Fruit fly (Drosophila melanogaster) whole organism, embryonic: ENCODE measurements around the gene CG16734.
A peak's percentile ranks its signal among the peaks of the same experiment; 100 is the strongest.

Experiments used
- Aef1 ChIP-seq: fragments of 200-800 bp; sonication (Bioruptor generic); IDR thresholded peaks from 3 replicates; pipeline ENCODE4 v1.3.6; 2022; ENCODE audit warnings: missing biosample characterization, missing genetic modification characterization
- B-H1 ChIP-seq: fragments of 200-800 bp; sonication (Bioruptor generic); IDR thresholded peaks from 3 replicates; pipeline ENCODE4 v1.3.6; 2022; ENCODE audit warnings: missing biosample characterization, missing genetic modification characterization
- B-H2 ChIP-seq: fragments of 200-800 bp; sonication (Bioruptor generic); optimal IDR thresholded peaks from 2 replicates; lab custom pipeline; 2018; ENCODE audit warnings: missing biosample characterization, mild to moderate bottlenecking, missing genetic modification characterization
- Bdp1 ChIP-seq: fragments of 200-800 bp; sonication (Bioruptor generic); optimal IDR thresholded peaks from 3 replicates; lab custom pipeline; 2016; ENCODE audit warnings: missing biosample characterization, missing genetic modification characterization
- Bteb2 ChIP-seq: fragments of 200-800 bp; sonication (Bioruptor generic); optimal IDR thresholded peaks from 2 replicates; lab custom pipeline; 2016; ENCODE audit warnings: missing biosample characterization, missing genetic modification characterization
- CG11560 ChIP-seq: fragments of 200-800 bp; sonication (Bioruptor generic); IDR thresholded peaks from 3 replicates; pipeline ENCODE4 v1.3.6; 2022; ENCODE audit warnings: missing biosample characterization, missing genetic modification characterization
- CG12071 ChIP-seq: fragments of 200-800 bp; sonication (Bioruptor generic); optimal IDR thresholded peaks from 3 replicates; lab custom pipeline; 2018; ENCODE audit warnings: missing biosample characterization, mild to moderate bottlenecking, missing genetic modification characterization
- CG12104 ChIP-seq: fragments of 200-800 bp; sonication (Bioruptor generic); optimal IDR thresholded peaks from 3 replicates; lab custom pipeline; 2016; ENCODE audit warnings: missing biosample characterization, missing genetic modification characterization
- CG12219 ChIP-seq: fragments of 200-800 bp; sonication (Bioruptor generic); optimal IDR thresholded peaks from 3 replicates; lab custom pipeline; 2018; ENCODE audit warnings: missing biosample characterization, mild to moderate bottlenecking, missing genetic modification characterization
- CG13287 ChIP-seq: fragments of 200-800 bp; sonication (Bioruptor generic); IDR thresholded peaks from 2 replicates; pipeline ENCODE4 v1.3.6; 2022; ENCODE audit warnings: missing biosample characterization, missing genetic modification characterization; ENCODE audit not compliant: partially characterized antibody
- CG14014 ChIP-seq: fragments of 200-800 bp; sonication (Bioruptor generic); IDR thresholded peaks from 2 replicates; pipeline ENCODE4 v1.3.6; 2022; ENCODE audit warnings: missing biosample characterization, missing genetic modification characterization
- CG14667 ChIP-seq: fragments of 200-800 bp; sonication (Bioruptor generic); IDR thresholded peaks from 2 replicates; pipeline ENCODE4 v1.3.6; 2022; ENCODE audit warnings: missing biosample characterization, missing genetic modification characterization
- CG14710 ChIP-seq: fragments of 200-800 bp; sonication (Bioruptor generic); optimal IDR thresholded peaks from 3 replicates; lab custom pipeline; 2019; ENCODE audit warnings: missing biosample characterization, mild to moderate bottlenecking, missing genetic modification characterization, moderate library complexity
- CG14860 ChIP-seq: fragments of 200-800 bp; sonication (Bioruptor generic); IDR thresholded peaks from 3 replicates; pipeline ENCODE4 v1.3.6; 2022; ENCODE audit warnings: missing biosample characterization, missing genetic modification characterization; ENCODE audit not compliant: partially characterized antibody
- CG14965 ChIP-seq: fragments of 200-800 bp; sonication (Bioruptor generic); optimal IDR thresholded peaks from 2 replicates; lab custom pipeline; 2016; ENCODE audit warnings: missing biosample characterization, missing genetic modification characterization, borderline replicate concordance
- CG15514 ChIP-seq: fragments of 200-800 bp; sonication (Bioruptor generic); optimal IDR thresholded peaks from 3 replicates; lab custom pipeline; 2017; ENCODE audit warnings: missing biosample characterization, missing genetic modification characterization, mild to moderate bottlenecking, moderate library complexity, missing genetic modification reagents
- CG17328 ChIP-seq: fragments of 200-800 bp; sonication (Bioruptor generic); IDR thresholded peaks from 2 replicates; pipeline ENCODE4 v1.3.6; 2022; ENCODE audit warnings: missing biosample characterization, missing genetic modification characterization
- CG18599 ChIP-seq: fragments of 200-800 bp; sonication (Bioruptor generic); optimal IDR thresholded peaks from 3 replicates; lab custom pipeline; 2017; ENCODE audit warnings: missing biosample characterization, missing genetic modification characterization, mild to moderate bottlenecking, moderate library complexity, missing genetic modification reagents
- CG2712 ChIP-seq: fragments of 200-800 bp; optimal IDR thresholded peaks from 3 replicates; lab custom pipeline; 2019; ENCODE audit warnings: missing biosample characterization, mild to moderate bottlenecking, missing genetic modification characterization, moderate library complexity
- CG3065 ChIP-seq: fragments of 200-800 bp; sonication (Bioruptor generic); optimal IDR thresholded peaks from 2 replicates; lab custom pipeline; 2016; ENCODE audit warnings: missing biosample characterization, missing genetic modification characterization
- CG32532 ChIP-seq: fragments of 200-800 bp; sonication (Bioruptor generic); IDR thresholded peaks from 2 replicates; pipeline ENCODE4 v1.3.6; 2022; ENCODE audit warnings: missing biosample characterization, missing genetic modification characterization
- CG3847 ChIP-seq: fragments of 200-800 bp; sonication (Bioruptor generic); IDR thresholded peaks from 2 replicates; pipeline ENCODE4 v1.3.6; 2022; ENCODE audit warnings: missing biosample characterization, missing genetic modification characterization
- CG43689 ChIP-seq: fragments of 200-800 bp; sonication (Bioruptor generic); IDR thresholded peaks from 2 replicates; pipeline ENCODE4 v1.3.6; 2022; ENCODE audit warnings: missing biosample characterization, missing genetic modification characterization
- CG6854 ChIP-seq: fragments of 200-800 bp; sonication (Bioruptor generic); optimal IDR thresholded peaks from 3 replicates; lab custom pipeline; 2017; ENCODE audit warnings: missing biosample characterization, mild to moderate bottlenecking, missing genetic modification characterization
- CG8924 ChIP-seq: fragments of 200-800 bp; optimal IDR thresholded peaks from 3 replicates; lab custom pipeline; 2019; ENCODE audit warnings: missing biosample characterization, mild to moderate bottlenecking, missing genetic modification characterization, moderate library complexity
- CHES-1-like ChIP-seq: fragments of 200-800 bp; sonication (Bioruptor generic); optimal IDR thresholded peaks from 2 replicates; lab custom pipeline; 2016; ENCODE audit warnings: missing biosample characterization, missing genetic modification characterization
- Deaf1 ChIP-seq: fragments of 200-800 bp; optimal IDR thresholded peaks from 3 replicates; lab custom pipeline; 2019; ENCODE audit warnings: missing biosample characterization, mild to moderate bottlenecking, missing genetic modification characterization, moderate library complexity
- Drgx ChIP-seq: fragments of 200-800 bp; sonication (Bioruptor generic); IDR thresholded peaks from 2 replicates; pipeline ENCODE4 v1.3.6; 2022; ENCODE audit warnings: missing biosample characterization, missing genetic modification characterization
- Ets65A ChIP-seq: fragments of 200-800 bp; sonication (Bioruptor generic); peaks from one replicate; lab custom pipeline; 2016; ENCODE audit warnings: missing biosample characterization, missing genetic modification characterization
- Fer3 ChIP-seq: fragments of 200-800 bp; sonication (Bioruptor generic); optimal IDR thresholded peaks from 2 replicates; lab custom pipeline; 2018; ENCODE audit warnings: missing biosample characterization, mild to moderate bottlenecking, missing genetic modification characterization, moderate library complexity
- H2.0 ChIP-seq: fragments of 200-800 bp; sonication (Bioruptor generic); IDR thresholded peaks from 2 replicates; pipeline ENCODE4 v1.3.6; 2022; ENCODE audit warnings: missing biosample characterization, missing genetic modification characterization
- HLHmδ ChIP-seq: fragments of 200-800 bp; sonication (Bioruptor generic); optimal IDR thresholded peaks from 2 replicates; lab custom pipeline; 2018; ENCODE audit warnings: missing biosample characterization, mild to moderate bottlenecking, missing genetic modification characterization, moderate library complexity
- HmgD ChIP-seq: fragments of 200-800 bp; sonication (Bioruptor generic); optimal IDR thresholded peaks from 3 replicates; lab custom pipeline; 2016; ENCODE audit warnings: missing biosample characterization, missing genetic modification characterization
- Hmr ChIP-seq: fragments of 200-800 bp; sonication (Bioruptor generic); optimal IDR thresholded peaks from 3 replicates; lab custom pipeline; 2017; ENCODE audit warnings: mild to moderate bottlenecking, missing biosample characterization, missing genetic modification reagents, missing genetic modification characterization
- Hr39 ChIP-seq: fragments of >200 bp; optimal IDR thresholded peaks from 2 replicates; lab custom pipeline; 2017
- Rfx ChIP-seq: fragments of 200-800 bp; sonication (Bioruptor generic); IDR thresholded peaks from 2 replicates; pipeline ENCODE4 v1.3.6; 2022; ENCODE audit warnings: missing biosample characterization, missing genetic modification characterization
- Sox102F ChIP-seq: fragments of 200-800 bp; sonication (Bioruptor generic); optimal IDR thresholded peaks from 2 replicates; lab custom pipeline; 2018; ENCODE audit warnings: missing biosample characterization, mild to moderate bottlenecking, missing genetic modification characterization, moderate library complexity
- Tbp ChIP-seq: fragments of >200 bp; optimal IDR thresholded peaks from 2 replicates; lab custom pipeline; 2018; ENCODE audit warnings: missing biosample characterization, missing genetic modification characterization
- chinmo ChIP-seq: fragments of 200-800 bp; sonication (Bioruptor generic); IDR thresholded peaks from 4 replicates; pipeline ENCODE4 v1.3.6; 2022; ENCODE audit warnings: missing biosample characterization, missing genetic modification characterization; ENCODE audit not compliant: partially characterized antibody
- chm ChIP-seq: fragments of 200-800 bp; sonication (Bioruptor generic); IDR thresholded peaks from 2 replicates; pipeline ENCODE4 v1.3.6; 2022; ENCODE audit warnings: missing biosample characterization, missing genetic modification characterization
- chn ChIP-seq: fragments of 200-800 bp; sonication (Bioruptor generic); optimal IDR thresholded peaks from 2 replicates; lab custom pipeline; 2016; ENCODE audit warnings: missing biosample characterization, missing genetic modification characterization
- exex ChIP-seq: fragments of 200-800 bp; sonication (Bioruptor generic); optimal IDR thresholded peaks from 4 replicates; lab custom pipeline; 2018; ENCODE audit warnings: missing biosample characterization, mild to moderate bottlenecking, missing genetic modification characterization, moderate library complexity
- gce ChIP-seq: fragments of 200-800 bp; sonication (Bioruptor generic); IDR thresholded peaks from 3 replicates; pipeline ENCODE4 v1.3.6; 2022; ENCODE audit warnings: missing biosample characterization, missing genetic modification characterization
- gro ChIP-seq: fragments of 200-800 bp; sonication (Bioruptor generic); optimal IDR thresholded peaks from 2 replicates; lab custom pipeline; 2016; ENCODE audit warnings: missing biosample characterization, missing genetic modification characterization
- ham ChIP-seq: fragments of 200-800 bp; sonication (Bioruptor generic); IDR thresholded peaks from 2 replicates; pipeline ENCODE4 v1.3.6; 2022; ENCODE audit warnings: missing biosample characterization, missing genetic modification characterization
- mirr ChIP-seq: fragments of 200-800 bp; sonication (Bioruptor generic); optimal IDR thresholded peaks from 3 replicates; lab custom pipeline; 2018; ENCODE audit warnings: missing biosample characterization, mild to moderate bottlenecking, missing genetic modification characterization
- sc ChIP-seq, 3 experiments: fragments of >200 bp in 2 of 3; fragments of 200-800 bp in 1 of 3; sonication (Bioruptor generic) in 1 of 3; optimal IDR thresholded peaks; 2 replicates in 2 of 3; 3 replicates in 1 of 3; lab custom pipeline; 2017; ENCODE audit warnings: mild to moderate bottlenecking in 1 of 3, missing biosample characterization in 1 of 3, missing genetic modification characterization in 1 of 3, missing genetic modification reagents in 1 of 3
- sens ChIP-seq: fragments of 200-800 bp; sonication (Bioruptor generic); peaks from one replicate; lab custom pipeline; 2016; ENCODE audit warnings: missing biosample characterization, missing genetic modification characterization
- toy ChIP-seq: fragments of 200-800 bp; sonication (Bioruptor generic); IDR thresholded peaks from 2 replicates; pipeline ENCODE4 v1.3.6; 2022; ENCODE audit warnings: missing biosample characterization, missing genetic modification characterization
- trem ChIP-seq: fragments of 200-800 bp; optimal IDR thresholded peaks from 3 replicates; lab custom pipeline; 2019; ENCODE audit warnings: missing biosample characterization, mild to moderate bottlenecking, missing genetic modification characterization, moderate library complexity
- z ChIP-seq: fragments of 200-800 bp; sonication (Bioruptor generic); IDR thresholded peaks from 3 replicates; pipeline ENCODE4 v1.3.6; 2022; ENCODE audit warnings: missing biosample characterization, missing genetic modification characterization

Gene CG16734

DNA sequence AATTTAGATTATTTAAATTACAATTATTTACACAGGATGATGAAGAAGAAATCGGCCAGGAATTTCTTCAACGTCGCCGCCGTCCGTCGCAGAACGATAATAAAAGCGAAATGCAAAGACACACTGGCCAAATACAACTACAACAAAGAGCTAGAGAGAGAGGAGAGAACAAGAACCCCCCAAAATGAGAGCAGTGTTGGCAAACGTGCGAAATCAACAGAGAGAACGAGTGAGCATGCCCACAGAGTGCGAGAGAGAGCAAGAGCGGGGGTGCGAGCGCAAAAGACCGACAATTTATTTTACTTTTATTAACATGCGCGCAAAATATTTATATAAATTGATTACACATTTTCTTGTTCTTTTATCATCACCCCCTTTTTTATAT is 18.0 kb upstream of the CG16734 start (continued):
- TF ChIP-seq Deaf1 (peak; percentile 24), Hr39 (no peak), Ets65A (GFP tag; lab: Kevin White, UChicago) (peak; percentile 76), B-H1 (no peak), Fer3 (tag; lab: Kevin White, UChicago) (peak; percentile 21), CG12104 (GFP tag; lab: Kevin White, UChicago) (no peak), z (GFP tag; lab: Robert Waterston, UW) (0 out of 3 replicates have a peak, but pooled peaks have one; percentile 19), trem (tag; lab: Kevin White, UChicago) (peak; percentile 31), CHES-1-like (GFP tag; lab: Kevin White, UChicago) (no peak), CG14667 (GFP tag; lab: Robert Waterston, UW) (no peak), Bteb2 (peak; percentile 3), sens (GFP tag; lab: Kevin White, UChicago) (peak; percentile 80), HmgD (GFP tag; lab: Kevin White, UChicago) (no peak), chinmo (GFP tag; lab: Robert Waterston, UW) (peak; percentile 74; the same call in 2 of the 4 replicates), chn (no peak), CG14014 (GFP tag; lab: Robert Waterston, UW) (peak; percentile 31; the same call in 1 of the 2 replicates), CG11560 (tag; lab: Robert Waterston, UW) (no peak), Tbp (no peak), gce (GFP tag; lab: Robert Waterston, UW) (no peak), CG43689 (GFP tag; lab: Robert Waterston, UW) (no peak), B-H2 (GFP tag; lab: Kevin White, UChicago) (peak; percentile 47), CG14860 (GFP tag; lab: Robert Waterston, UW) (no peak), CG12219 (no peak), chm (GFP tag; lab: Robert Waterston, UW) (peak; percentile 63), CG6854 (GFP tag; lab: Kevin White, UChicago) (peak; percentile 50), CG15514 (GFP tag; lab: Kevin White, UChicago) (peak; percentile 47), Aef1 (GFP tag; lab: Robert Waterston, UW) (no peak; the same call in 2 of the 3 replicates), CG3065 (GFP tag; lab: Kevin White, UChicago) (peak; percentile 8), CG3847 (GFP tag; lab: Robert Waterston, UW) (0 out of 2 replicates have a peak, but pooled peaks have one; percentile 12), CG18599 (peak; percentile 52), toy (GFP tag; lab: Robert Waterston, UW) (no peak), Drgx (GFP tag; lab: Robert Waterston, UW) (peak; percentile 50; the same call in 1 of the 2 replicates), HLHmδ (GFP tag; lab: Kevin White, UChicago) (peak; percentile 23), Sox102F (GFP tag; lab: Kevin White, UChicago) (no peak), ham (no peak), CG17328 (GFP tag; lab: Robert Waterston, UW) (no peak), Bdp1 (GFP tag; lab: Kevin White, UChicago) (peak; percentile 15), CG12071 (GFP tag; lab: Kevin White, UChicago) (peak; percentile 4), CG13287 (peak; percentile 11; the same call in 1 of the 2 replicates), CG2712 (no peak), exex (tag; lab: Kevin White, UChicago) (no peak), CG14965 (GFP tag; lab: Kevin White, UChicago) (no peak), Hmr (peak; percentile 59), CG32532 (GFP tag; lab: Robert Waterston, UW) (peak; percentile 74), Rfx (peak; percentile 18; the same call in 1 of the 2 replicates), CG14710 (tag; lab: Kevin White, UChicago) (peak; percentile 78), gro (GFP tag; lab: Kevin White, UChicago) (peak; percentile 9), sc (optimal IDR thresholded peaks at IDR 0.05; lab: Kevin White, UChicago) (no peak), sc (GFP tag; optimal IDR thresholded peaks at IDR 0.05; lab: Kevin White, UChicago) (no peak), mirr (GFP tag; lab: Kevin White, UChicago) (peak; percentile 34), H2.0 (no peak), CG8924 (tag; lab: Kevin White, UChicago) (no peak)
